Worm (Caenorhabditis elegans) whole organism, L1 larva: ENCODE measurements around the gene F19G12.4.

Experiments
- aly-2 ChIP-seq: fragments of 150-350 bp; optimal IDR thresholded peaks from 2 replicates; lab custom pipeline; 2014; ENCODE audit warnings: missing biosample characterization, missing genetic modification characterization
- ama-1 ChIP-seq: fragments of 150-350 bp; optimal IDR thresholded peaks from 2 replicates; lab custom pipeline; 2014
- blmp-1 ChIP-seq: fragments of 150-350 bp; optimal IDR thresholded peaks from 2 replicates; lab custom pipeline; 2014; ENCODE audit warnings: missing biosample characterization, missing genetic modification characterization
- elt-2 ChIP-seq: sonication (generic microtip); optimal IDR thresholded peaks from 2 replicates; lab custom pipeline; 2016; ENCODE audit warnings: missing genetic modification characterization, mild to moderate bottlenecking, inconsistent platforms, missing compliant biosample characterization, missing genetic modification reagents
- fkh-10 ChIP-seq: sonication (generic microtip); optimal IDR thresholded peaks from 2 replicates; lab custom pipeline; 2017; ENCODE audit warnings: missing biosample characterization, missing genetic modification reagents, missing genetic modification characterization
- mdl-1 ChIP-seq, 2 experiments: fragments of 150-350 bp; optimal IDR thresholded peaks; 2 replicates each; lab custom pipeline; 2014 to 2017; ENCODE audit warnings: missing biosample characterization in 2 of 2, missing genetic modification characterization in 2 of 2, inconsistent platforms in 1 of 2
- mep-1 ChIP-seq: fragments of 150-350 bp; optimal IDR thresholded peaks from 2 replicates; lab custom pipeline; 2014; ENCODE audit warnings: missing biosample characterization, missing genetic modification characterization
- nhr-19 ChIP-seq: fragments of 200-800 bp; sonication (Bioruptor generic); conservative IDR thresholded peaks from 2 replicates; pipeline ENCODE4 v1.3.6; 2022; ENCODE audit warnings: missing genetic modification characterization, missing compliant biosample characterization
- nhr-77 ChIP-seq: fragments of 150-350 bp; optimal IDR thresholded peaks from 2 replicates; lab custom pipeline; 2014; ENCODE audit warnings: missing biosample characterization, missing genetic modification characterization
- skn-1 ChIP-seq: fragments of 150-350 bp; optimal IDR thresholded peaks from 2 replicates; lab custom pipeline; 2014; ENCODE audit warnings: missing biosample characterization, missing genetic modification characterization
- snpc-4 ChIP-seq: fragments of 150-350 bp; optimal IDR thresholded peaks from 2 replicates; lab custom pipeline; 2014; ENCODE audit warnings: missing biosample characterization, missing genetic modification characterization
- zag-1 ChIP-seq: fragments of 150-350 bp; optimal IDR thresholded peaks from 2 replicates; lab custom pipeline; 2014; ENCODE audit warnings: missing biosample characterization, missing genetic modification characterization
- ztf-11 ChIP-seq, 2 experiments: sonication (generic microtip); optimal IDR thresholded peaks; 2 replicates each; lab custom pipeline; 2016 to 2017; ENCODE audit warnings: missing genetic modification characterization in 2 of 2, missing biosample characterization in 1 of 2, missing compliant biosample characterization in 1 of 2
- ztf-4 ChIP-seq: fragments of 150-350 bp; optimal IDR thresholded peaks from 2 replicates; lab custom pipeline; 2014; ENCODE audit warnings: missing biosample characterization, missing genetic modification characterization

ce11 chrX:1437097-1437496 is 20.0 kb downstream of the F19G12.4 start:
- no peak for TF ChIP-seq blmp-1 (tag; lab: Kevin White, UChicago)
- TF ChIP-seq fkh-10 (GFP tag; lab: Kevin White, UChicago): peak; percentile 55
- TF ChIP-seq snpc-4 (tag; lab: Kevin White, UChicago): no peak
- TF ChIP-seq mdl-1 (tag; optimal IDR thresholded peaks at IDR 0.05; lab: Kevin White, UChicago): no peak
- peak; percentile 22 for TF ChIP-seq skn-1 (tag; lab: Kevin White, UChicago)
- no peak for TF ChIP-seq ama-1 (lab: Kevin White, UChicago)
- no peak for TF ChIP-seq elt-2 (tag; lab: Kevin White, UChicago)
- no peak for TF ChIP-seq nhr-77 (tag; lab: Kevin White, UChicago)
- TF ChIP-seq ztf-4: no peak
- TF ChIP-seq mep-1: peak; percentile 4
- no peak; the same call in 1 of the 2 replicates for TF ChIP-seq nhr-19 (GFP tag; lab: Robert Waterston, UW)
- TF ChIP-seq ztf-11 (tag; optimal IDR thresholded peaks at IDR 0.05; lab: Kevin White, UChicago): no peak
- no peak for TF ChIP-seq aly-2 (tag; lab: Kevin White, UChicago)
- no peak for TF ChIP-seq zag-1 (tag; lab: Kevin White, UChicago)
